Worm (Caenorhabditis elegans) whole organism, L1 larva: ENCODE results near the gene srj-1.

Experiments used
- C04F5.9 ChIP-seq: sonication (generic microtip); optimal IDR thresholded peaks from 2 replicates; lab custom pipeline; 2016; ENCODE audit warnings: missing genetic modification characterization, missing compliant biosample characterization
- C16A3.4 ChIP-seq: fragments of 150-350 bp; optimal IDR thresholded peaks from 2 replicates; lab custom pipeline; 2014; ENCODE audit warnings: missing biosample characterization, missing genetic modification characterization
- C34B4.2 ChIP-seq: sonication (generic microtip); optimal IDR thresholded peaks from 2 replicates; lab custom pipeline; 2017; ENCODE audit warnings: mild to moderate bottlenecking, missing genetic modification characterization, missing compliant biosample characterization
- Y116A8C.19 ChIP-seq: sonication (generic microtip); optimal IDR thresholded peaks from 2 replicates; lab custom pipeline; 2016; ENCODE audit warnings: missing compliant biosample characterization, missing genetic modification characterization, borderline replicate concordance
- aha-1 ChIP-seq: fragments of 150-350 bp; optimal IDR thresholded peaks from 2 replicates; lab custom pipeline; 2014; ENCODE audit warnings: missing biosample characterization, missing genetic modification characterization
- alr-1 ChIP-seq: fragments of 200-800 bp; sonication (Bioruptor generic); optimal IDR thresholded peaks from 2 replicates; lab custom pipeline; 2018; ENCODE audit warnings: borderline replicate concordance, mild to moderate bottlenecking, missing genetic modification characterization, missing compliant biosample characterization
- aly-2 ChIP-seq: fragments of 150-350 bp; optimal IDR thresholded peaks from 2 replicates; lab custom pipeline; 2014; ENCODE audit warnings: missing biosample characterization, missing genetic modification characterization
- blmp-1 ChIP-seq: fragments of 150-350 bp; optimal IDR thresholded peaks from 2 replicates; lab custom pipeline; 2014; ENCODE audit warnings: missing biosample characterization, missing genetic modification characterization
- ceh-88 ChIP-seq: fragments of 200-800 bp; sonication (Bioruptor generic); IDR thresholded peaks from 2 replicates; pipeline ENCODE4 v1.3.6; 2022; ENCODE audit warnings: missing genetic modification characterization, missing compliant biosample characterization
- ceh-90 ChIP-seq: sonication (generic microtip); optimal IDR thresholded peaks from 2 replicates; lab custom pipeline; 2016; ENCODE audit warnings: missing genetic modification characterization, missing compliant biosample characterization
- dsc-1 ChIP-seq: sonication (generic microtip); optimal IDR thresholded peaks from 2 replicates; lab custom pipeline; 2016; ENCODE audit warnings: mild to moderate bottlenecking, missing genetic modification characterization, missing compliant biosample characterization
- efl-1 ChIP-seq, 4 experiments: fragments of 150-350 bp; optimal IDR thresholded peaks in 3 of 4; peaks in 1 of 4; 1 replicate in 1 of 4; 2 replicates in 3 of 4; lab custom pipeline; 2014; ENCODE audit warnings: missing biosample characterization in 2 of 4, missing genetic modification characterization in 2 of 4, missing genetic modification reagents in 2 of 4
- egl-13 ChIP-seq: sonication (generic microtip); optimal IDR thresholded peaks from 2 replicates; lab custom pipeline; 2016; ENCODE audit warnings: missing genotype, missing genetic modification reagents, missing genetic modification characterization, missing compliant biosample characterization
- egl-27 ChIP-seq, 2 experiments: fragments of 150-350 bp in 1 of 2; sonication (generic microtip); optimal IDR thresholded peaks; 3 replicates each; lab custom pipeline; 2017 to 2018; ENCODE audit warnings: missing biosample characterization in 2 of 2, missing genetic modification characterization in 2 of 2, missing genetic modification reagents in 2 of 2
- elt-2 ChIP-seq: sonication (generic microtip); optimal IDR thresholded peaks from 2 replicates; lab custom pipeline; 2016; ENCODE audit warnings: missing genetic modification characterization, mild to moderate bottlenecking, inconsistent platforms, missing compliant biosample characterization, missing genetic modification reagents
- fkh-10 ChIP-seq: sonication (generic microtip); optimal IDR thresholded peaks from 2 replicates; lab custom pipeline; 2017; ENCODE audit warnings: missing biosample characterization, missing genetic modification reagents, missing genetic modification characterization
- fkh-4 ChIP-seq: sonication (generic microtip); optimal IDR thresholded peaks from 2 replicates; lab custom pipeline; 2016; ENCODE audit warnings: missing compliant biosample characterization, missing genetic modification characterization, borderline replicate concordance
- fos-1 ChIP-seq: fragments of 150-350 bp; optimal IDR thresholded peaks from 2 replicates; lab custom pipeline; 2014; ENCODE audit warnings: missing biosample characterization, missing genetic modification characterization
- grh-1 ChIP-seq: fragments of 200-800 bp; sonication (Bioruptor generic); IDR thresholded peaks from 2 replicates; pipeline ENCODE4 v1.3.6; 2022; ENCODE audit warnings: missing genetic modification reagents, missing genetic modification characterization, missing compliant biosample characterization
- hlh-17 ChIP-seq: fragments of 200-800 bp; sonication (Bioruptor generic); optimal IDR thresholded peaks from 2 replicates; lab custom pipeline; 2018; ENCODE audit warnings: missing genetic modification characterization, mild to moderate bottlenecking, missing compliant biosample characterization, moderate library complexity, borderline replicate concordance
- hpl-2 ChIP-seq: fragments of 150-350 bp; optimal IDR thresholded peaks from 2 replicates; lab custom pipeline; 2014; ENCODE audit warnings: missing biosample characterization, missing genetic modification reagents, missing genetic modification characterization
- irx-1 ChIP-seq: sonication (generic microtip); optimal IDR thresholded peaks from 2 replicates; lab custom pipeline; 2016; ENCODE audit warnings: missing genetic modification characterization, missing compliant biosample characterization
- isw-1 ChIP-seq: fragments of 200-800 bp; sonication (Bioruptor generic); IDR thresholded peaks from 2 replicates; pipeline ENCODE4 v1.3.6; 2022; ENCODE audit warnings: missing genetic modification characterization, missing compliant biosample characterization
- lin-14 ChIP-seq: fragments of 200-800 bp; sonication (Bioruptor generic); optimal IDR thresholded peaks from 2 replicates; lab custom pipeline; 2018; ENCODE audit warnings: mild to moderate bottlenecking, missing genetic modification characterization, moderate library complexity, missing compliant biosample characterization
- lin-15B ChIP-seq: fragments of 150-350 bp; sonication (generic microtip); optimal IDR thresholded peaks from 3 replicates; lab custom pipeline; 2014; ENCODE audit warnings: missing biosample characterization, missing genetic modification characterization
- lsy-2 ChIP-seq, 2 experiments: fragments of 150-350 bp; optimal IDR thresholded peaks; 2 replicates each; lab custom pipeline; 2014; ENCODE audit warnings: missing biosample characterization in 2 of 2, missing genetic modification characterization in 2 of 2
- mdl-1 ChIP-seq, 2 experiments: fragments of 150-350 bp; optimal IDR thresholded peaks; 2 replicates each; lab custom pipeline; 2014 to 2017; ENCODE audit warnings: missing biosample characterization in 2 of 2, missing genetic modification characterization in 2 of 2, inconsistent platforms in 1 of 2
- mep-1 ChIP-seq: fragments of 150-350 bp; optimal IDR thresholded peaks from 2 replicates; lab custom pipeline; 2014; ENCODE audit warnings: missing biosample characterization, missing genetic modification characterization
- nhr-11 ChIP-seq: fragments of 150-350 bp; optimal IDR thresholded peaks from 2 replicates; lab custom pipeline; 2014; ENCODE audit warnings: missing biosample characterization, missing genetic modification characterization
- nhr-20 ChIP-seq: sonication (generic microtip); optimal IDR thresholded peaks from 2 replicates; lab custom pipeline; 2016; ENCODE audit warnings: mild to moderate bottlenecking, missing genetic modification characterization, missing compliant biosample characterization
- nhr-28 ChIP-seq: fragments of 150-350 bp; optimal IDR thresholded peaks from 2 replicates; lab custom pipeline; 2014; ENCODE audit warnings: missing biosample characterization, missing genetic modification characterization
- nhr-47 ChIP-seq: sonication (generic microtip); optimal IDR thresholded peaks from 2 replicates; lab custom pipeline; 2016; ENCODE audit warnings: mild to moderate bottlenecking, missing genetic modification characterization, moderate library complexity, missing compliant biosample characterization
- nhr-71 ChIP-seq: sonication (generic microtip); optimal IDR thresholded peaks from 2 replicates; lab custom pipeline; 2016; ENCODE audit warnings: mild to moderate bottlenecking, missing genetic modification characterization, moderate library complexity, missing compliant biosample characterization
- nhr-85 ChIP-seq: sonication (generic microtip); peaks from one replicate; lab custom pipeline; 2016; ENCODE audit warnings: missing genetic modification characterization, inconsistent platforms, missing compliant biosample characterization
- nhr-90 ChIP-seq: sonication (generic microtip); optimal IDR thresholded peaks from 2 replicates; lab custom pipeline; 2016; ENCODE audit warnings: mild to moderate bottlenecking, missing genetic modification characterization, missing compliant biosample characterization; ENCODE audit not compliant: poor library complexity
- pqm-1 ChIP-seq: sonication (generic microtip); optimal IDR thresholded peaks from 3 replicates; lab custom pipeline; 2017; ENCODE audit warnings: missing biosample characterization, missing genetic modification characterization
- rnt-1 ChIP-seq: sonication (generic microtip); optimal IDR thresholded peaks from 2 replicates; lab custom pipeline; 2016; ENCODE audit warnings: mild to moderate bottlenecking, missing genetic modification characterization, moderate library complexity, missing compliant biosample characterization
- snpc-4 ChIP-seq: fragments of 150-350 bp; optimal IDR thresholded peaks from 2 replicates; lab custom pipeline; 2014; ENCODE audit warnings: missing biosample characterization, missing genetic modification characterization
- snu-23 ChIP-seq: sonication (generic microtip); optimal IDR thresholded peaks from 2 replicates; lab custom pipeline; 2016; ENCODE audit warnings: missing genetic modification characterization, missing compliant biosample characterization
- sptf-1 ChIP-seq: fragments of 150-350 bp; optimal IDR thresholded peaks from 2 replicates; lab custom pipeline; 2014; ENCODE audit warnings: missing biosample characterization, missing genetic modification characterization
- sup-37 ChIP-seq: fragments of 200-800 bp; sonication (Bioruptor generic); optimal IDR thresholded peaks from 2 replicates; lab custom pipeline; 2018; ENCODE audit warnings: mild to moderate bottlenecking, missing genetic modification characterization, missing compliant biosample characterization
- tlp-1 ChIP-seq: fragments of 150-350 bp; optimal IDR thresholded peaks from 2 replicates; lab custom pipeline; 2014; ENCODE audit warnings: missing biosample characterization, missing genetic modification characterization
- unc-130 ChIP-seq: fragments of 150-350 bp; optimal IDR thresholded peaks from 2 replicates; lab custom pipeline; 2017; ENCODE audit warnings: missing biosample characterization, missing genetic modification characterization, inconsistent platforms
- unc-62 ChIP-seq: fragments of 150-350 bp; optimal IDR thresholded peaks from 2 replicates; lab custom pipeline; 2014; ENCODE audit warnings: missing biosample characterization, missing genetic modification reagents, missing genetic modification characterization
- unc-86 ChIP-seq: sonication (generic microtip); optimal IDR thresholded peaks from 2 replicates; lab custom pipeline; 2016; ENCODE audit warnings: missing genetic modification characterization, missing compliant biosample characterization
- unc-98 ChIP-seq: fragments of 200-800 bp; sonication (Bioruptor generic); IDR thresholded peaks from 2 replicates; pipeline ENCODE4 v1.3.6; 2022; ENCODE audit warnings: missing genetic modification characterization, missing compliant biosample characterization
- vab-15 ChIP-seq: sonication (generic microtip); optimal IDR thresholded peaks from 2 replicates; lab custom pipeline; 2017; ENCODE audit warnings: missing genotype, mild to moderate bottlenecking, missing genetic modification characterization, missing compliant biosample characterization
- xbp-1 ChIP-seq: sonication (generic microtip); optimal IDR thresholded peaks from 2 replicates; lab custom pipeline; 2016; ENCODE audit warnings: missing genetic modification characterization, missing compliant biosample characterization
- ztf-11 ChIP-seq, 2 experiments: sonication (generic microtip); optimal IDR thresholded peaks; 2 replicates each; lab custom pipeline; 2016 to 2017; ENCODE audit warnings: missing genetic modification characterization in 2 of 2, missing biosample characterization in 1 of 2, missing compliant biosample characterization in 1 of 2

The srj-1 gene

DNA sequence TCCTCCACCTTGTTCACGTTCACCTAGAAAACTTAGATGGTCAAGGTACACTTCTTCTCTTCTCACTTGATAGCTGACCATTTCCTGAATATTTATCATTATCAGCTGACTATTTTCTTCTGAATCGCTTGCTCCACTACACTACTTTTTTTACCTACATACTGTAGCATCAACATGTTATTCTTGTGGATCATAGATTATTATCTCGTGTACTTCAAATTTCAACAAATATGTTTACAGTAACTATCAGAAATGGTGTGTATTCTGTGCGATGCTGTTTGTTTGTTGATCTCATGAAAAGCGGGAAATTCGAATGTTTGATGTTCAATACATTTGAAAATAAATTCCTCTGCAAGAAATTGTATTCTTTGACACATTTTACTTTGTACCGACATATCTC lies 48.3 kb downstream of the srj-1 start, which contains the start of gene ZK822.10:
Gene ZK822.10, plus strand, starts transcription at position 231 of the 400 bp plus-strand sequence.
- peak; percentile 28 for TF ChIP-seq nhr-71 (tag; lab: Kevin White, UChicago)
- TF ChIP-seq alr-1 (tag; lab: Kevin White, UChicago), result no peak
- TF ChIP-seq mdl-1 (tag; optimal IDR thresholded peaks at IDR 0.05; lab: Kevin White, UChicago), result no peak
- TF ChIP-seq C16A3.4, result peak; percentile 9
- no peak for TF ChIP-seq ceh-90
- TF ChIP-seq nhr-85, result peak; percentile 55
- TF ChIP-seq elt-2, result peak; percentile 61
- TF ChIP-seq nhr-20 (tag; lab: Kevin White, UChicago), result peak; percentile 35
- TF ChIP-seq, all 84 proteins: peak for 5

- TF ChIP-seq hlh-17 (GFP tag; lab: Kevin White, UChicago) (no peak), efl-1 (optimal IDR thresholded peaks at IDR 0.05; lab: Kevin White, UChicago) (no peak), efl-1 (GFP tag; optimal IDR thresholded peaks at IDR 0.05 in 1 of 2; lab: Kevin White, UChicago) (no peak), nhr-11 (no peak), ztf-11 (tag; optimal IDR thresholded peaks at IDR 0.05; lab: Kevin White, UChicago) (no peak), fkh-4 (tag; lab: Kevin White, UChicago) (no peak), unc-86 (tag; lab: Kevin White, UChicago) (no peak), aly-2 (tag; lab: Kevin White, UChicago) (no peak), snu-23 (peak; percentile 38), dsc-1 (no peak), fkh-10 (GFP tag; lab: Kevin White, UChicago) (no peak), nhr-47 (tag; lab: Kevin White, UChicago) (no peak), lsy-2 (tag; optimal IDR thresholded peaks at IDR 0.05; lab: Kevin White, UChicago) (no peak), snpc-4 (no peak), aha-1 (tag; lab: Kevin White, UChicago) (no peak), lin-14 (GFP tag; lab: Kevin White, UChicago) (peak; percentile 6), tlp-1 (no peak), nhr-71 (tag; lab: Kevin White, UChicago) (peak; percentile 32), unc-98 (GFP tag; lab: Robert Waterston, UW) (no peak), lin-15B (no peak), pqm-1 (tag; lab: Kevin White, UChicago) (no peak), ceh-90 (no peak), Y116A8C.19 (tag; lab: Kevin White, UChicago) (no peak), sptf-1 (tag; lab: Kevin White, UChicago) (no peak), nhr-28 (no peak), blmp-1 (no peak), xbp-1 (tag; lab: Kevin White, UChicago) (no peak), ceh-88 (no peak), hpl-2 (GFP tag; lab: Kevin White, UChicago) (no peak), nhr-90 (tag; lab: Kevin White, UChicago) (peak; percentile 5), egl-13 (tag; lab: Kevin White, UChicago) (no peak), rnt-1 (no peak), grh-1 (no peak), irx-1 (no peak), mep-1 (tag; lab: Kevin White, UChicago) (peak; percentile 14), egl-27 (tag; optimal IDR thresholded peaks at IDR 0.05; lab: Kevin White, UChicago) (no peak), unc-62 (GFP tag; lab: Kevin White, UChicago) (no peak), unc-130 (tag; lab: Kevin White, UChicago) (no peak), vab-15 (tag; lab: Kevin White, UChicago) (no peak), mdl-1 (tag; optimal IDR thresholded peaks at IDR 0.05; lab: Kevin White, UChicago) (no peak), C04F5.9 (tag; lab: Kevin White, UChicago) (no peak), isw-1 (no peak), C34B4.2 (tag; lab: Kevin White, UChicago) (no peak), C16A3.4 (no peak), nhr-85 (peak; percentile 75), fos-1 (tag; lab: Kevin White, UChicago) (no peak), sup-37 (no peak)
These were observed 49.3 kb downstream of the srj-1 start, which contains the start of gene ZK822.9 for ce11 chrIV:11915768-11916453. Gene ZK822.9, plus strand, starts transcription at chrIV:11915947.
